Fruit fly (Drosophila melanogaster): ENCODE data around the gene Obp69a.

Obp69a gene

DNA sequence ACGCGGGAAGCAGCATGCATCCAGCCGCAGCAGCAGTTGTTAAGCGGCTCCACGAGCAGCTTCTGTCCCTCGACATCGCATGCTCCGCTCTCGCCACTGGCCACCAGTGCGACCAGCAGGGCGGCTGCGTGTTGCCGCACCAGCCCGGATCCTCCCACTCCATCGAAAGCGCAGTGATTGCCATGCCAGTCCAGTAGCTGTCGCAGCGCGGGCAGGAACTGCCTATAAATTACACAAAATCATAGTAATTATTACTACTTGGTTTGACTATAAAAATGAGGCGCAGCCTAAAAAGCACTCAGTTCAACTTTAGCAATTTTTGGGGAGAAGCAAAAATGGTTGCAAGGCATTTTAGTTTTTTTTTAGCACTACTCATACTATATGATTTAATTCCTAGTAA lies at the start of gene Obp69a:
Gene Obp69a (plus strand): TSS at position 301 of the 400 bp plus-strand sequence.
- TF ChIP-seq Pif1A (GFP tag; optimal IDR thresholded peaks at IDR 0.05) (no peak), D1 (tag; optimal IDR thresholded peaks at IDR 0.05) (no peak), CG8301 (tag; optimal IDR thresholded peaks at IDR 0.05) (no peak), Pif1B (GFP tag; optimal IDR thresholded peaks at IDR 0.05) (no peak), Ets98B (GFP tag; IDR thresholded peaks at IDR 0.05) (no peak), rn (GFP tag; IDR thresholded peaks at IDR 0.05) (no peak), CG17806 (tag; optimal IDR thresholded peaks at IDR 0.05) (no peak), gl (tag; optimal IDR thresholded peaks at IDR 0.05) (no peak), CG12605 (GFP tag; IDR thresholded peaks at IDR 0.05) (no peak), CG9948 (tag; optimal IDR thresholded peaks at IDR 0.05) (no peak), CG4496 (GFP tag; IDR thresholded peaks at IDR 0.05) (no peak), CG8159 (tag; optimal IDR thresholded peaks at IDR 0.05) (no peak), CG32121 (GFP tag; IDR thresholded peaks at IDR 0.05) (no peak), CG10348 (GFP tag; IDR thresholded peaks at IDR 0.05) (no peak), EcR (GFP tag; optimal IDR thresholded peaks at IDR 0.05) (no peak)

dm6 chr3L:12350307-12350706 lies 45.7 kb upstream of the Obp69a start:
- TF ChIP-seq CG12605 (GFP tag; IDR thresholded peaks at IDR 0.05) (no peak), Pif1B (GFP tag; optimal IDR thresholded peaks at IDR 0.05) (no peak), Ets98B (GFP tag; IDR thresholded peaks at IDR 0.05) (no peak), fd96Ca (GFP tag; IDR thresholded peaks at IDR 0.05) (no peak), gl (tag; optimal IDR thresholded peaks at IDR 0.05) (no peak), Pif1A (GFP tag; optimal IDR thresholded peaks at IDR 0.05) (no peak), CG14655 (GFP tag; optimal IDR thresholded peaks at IDR 0.05) (no peak), CG10348 (GFP tag; IDR thresholded peaks at IDR 0.05) (no peak), CG4496 (GFP tag; IDR thresholded peaks at IDR 0.05) (no peak), CG32121 (GFP tag; IDR thresholded peaks at IDR 0.05) (no peak), CG8301 (tag; optimal IDR thresholded peaks at IDR 0.05) (no peak), EcR (GFP tag; optimal IDR thresholded peaks at IDR 0.05) (no peak), rn (GFP tag; IDR thresholded peaks at IDR 0.05) (no peak)

DNA sequence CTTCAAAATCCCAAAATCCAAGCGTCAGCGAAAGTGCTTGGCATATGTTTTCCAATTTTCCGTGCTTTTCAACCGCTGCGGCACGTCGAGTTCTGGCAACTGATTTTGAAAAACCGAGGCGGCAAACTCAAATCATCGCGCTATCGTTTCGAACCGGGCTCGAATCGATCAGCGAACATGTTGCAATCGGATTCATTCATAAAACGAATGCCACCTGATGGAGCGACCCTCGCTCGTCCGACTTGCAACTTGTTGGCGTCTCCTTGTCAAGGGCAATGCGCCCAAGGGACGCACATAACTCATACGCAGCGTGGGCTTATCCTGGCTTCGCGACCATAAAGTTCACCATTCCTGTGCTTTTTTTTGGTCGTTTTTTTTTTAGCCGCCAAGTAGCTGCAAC lies 44.5 kb upstream of the Obp69a start, which contains the start of gene CrzR:
Gene CrzR (minus strand): TSS at position 105 of the 400 bp plus-strand sequence.
- TF ChIP-seq Pif1A (GFP tag; optimal IDR thresholded peaks at IDR 0.05) (no peak), CG34367 (tag; optimal IDR thresholded peaks at IDR 0.05) (no peak), CG4496 (GFP tag; IDR thresholded peaks at IDR 0.05) (no peak), CG32121 (GFP tag; IDR thresholded peaks at IDR 0.05) (no peak), rn (GFP tag; IDR thresholded peaks at IDR 0.05) (no peak), Ets98B (GFP tag; IDR thresholded peaks at IDR 0.05) (no peak), CG14655 (GFP tag; optimal IDR thresholded peaks at IDR 0.05) (no peak), Snoo (tag; optimal IDR thresholded peaks at IDR 0.05) (no peak), EcR (GFP tag; optimal IDR thresholded peaks at IDR 0.05) (no peak), CG8159 (tag; optimal IDR thresholded peaks at IDR 0.05) (no peak), CG12605 (GFP tag; IDR thresholded peaks at IDR 0.05) (no peak), CG13204 (GFP tag; optimal IDR thresholded peaks at IDR 0.05) (no peak), CG8301 (tag; optimal IDR thresholded peaks at IDR 0.05) (no peak), CG17806 (tag; optimal IDR thresholded peaks at IDR 0.05) (no peak), CG15710 (tag; optimal IDR thresholded peaks at IDR 0.05) (no peak), Pif1B (GFP tag; optimal IDR thresholded peaks at IDR 0.05) (no peak), CG10348 (GFP tag; IDR thresholded peaks at IDR 0.05) (no peak), D1 (tag; optimal IDR thresholded peaks at IDR 0.05) (no peak), fd96Ca (GFP tag; IDR thresholded peaks at IDR 0.05) (no peak), CG9948 (tag; optimal IDR thresholded peaks at IDR 0.05) (no peak)

dm6 chr3L:12363729-12364128 lies 32.2 kb upstream of the Obp69a start:
- no peak for TF ChIP-seq Pif1B (GFP tag; optimal IDR thresholded peaks at IDR 0.05)
- TF ChIP-seq CG17806 (tag; optimal IDR thresholded peaks at IDR 0.05) = no peak
- no peak for TF ChIP-seq CG15710 (tag; optimal IDR thresholded peaks at IDR 0.05)
- no peak for TF ChIP-seq CG32121 (GFP tag; IDR thresholded peaks at IDR 0.05)
- TF ChIP-seq CG34367 (tag; optimal IDR thresholded peaks at IDR 0.05) = no peak
- no peak for TF ChIP-seq CG9948 (tag; optimal IDR thresholded peaks at IDR 0.05)
- no peak for TF ChIP-seq CG12605 (GFP tag; IDR thresholded peaks at IDR 0.05)
- no peak for TF ChIP-seq CG8159 (tag; optimal IDR thresholded peaks at IDR 0.05)
- no peak for TF ChIP-seq CG13204 (GFP tag; optimal IDR thresholded peaks at IDR 0.05)
- no peak for TF ChIP-seq CG14655 (GFP tag; optimal IDR thresholded peaks at IDR 0.05)
- TF ChIP-seq Pif1A (GFP tag; optimal IDR thresholded peaks at IDR 0.05) = no peak
- TF ChIP-seq EcR (GFP tag; optimal IDR thresholded peaks at IDR 0.05) = no peak
- no peak for TF ChIP-seq rn (GFP tag; IDR thresholded peaks at IDR 0.05)
- no peak for TF ChIP-seq CG4496 (GFP tag; IDR thresholded peaks at IDR 0.05)
- no peak for TF ChIP-seq fd96Ca (GFP tag; IDR thresholded peaks at IDR 0.05)
- TF ChIP-seq CG8301 (tag; optimal IDR thresholded peaks at IDR 0.05) = no peak

dm6 chr3L:12374420-12374819 lies 21.6 kb upstream of the Obp69a start:
- no peak for TF ChIP-seq CG32121 (GFP tag; IDR thresholded peaks at IDR 0.05)
- no peak for TF ChIP-seq CG17806 (tag; optimal IDR thresholded peaks at IDR 0.05)
- no peak for TF ChIP-seq CG13204 (GFP tag; optimal IDR thresholded peaks at IDR 0.05)
- no peak for TF ChIP-seq CG34367 (tag; optimal IDR thresholded peaks at IDR 0.05)
- no peak for TF ChIP-seq CG9948 (tag; optimal IDR thresholded peaks at IDR 0.05)
- TF ChIP-seq CG15710 (tag; optimal IDR thresholded peaks at IDR 0.05) = no peak
- no peak for TF ChIP-seq CG4496 (GFP tag; IDR thresholded peaks at IDR 0.05)
- no peak for TF ChIP-seq CG14655 (GFP tag; optimal IDR thresholded peaks at IDR 0.05)
- no peak for TF ChIP-seq CG8159 (tag; optimal IDR thresholded peaks at IDR 0.05)
- no peak for TF ChIP-seq gl (tag; optimal IDR thresholded peaks at IDR 0.05)
- TF ChIP-seq Pif1A (GFP tag; optimal IDR thresholded peaks at IDR 0.05) = no peak
- TF ChIP-seq D1 (tag; optimal IDR thresholded peaks at IDR 0.05) = no peak
- no peak for TF ChIP-seq Snoo (tag; optimal IDR thresholded peaks at IDR 0.05)
- TF ChIP-seq CG8301 (tag; optimal IDR thresholded peaks at IDR 0.05) = no peak
- TF ChIP-seq EcR (GFP tag; optimal IDR thresholded peaks at IDR 0.05) = no peak
- no peak for TF ChIP-seq fd96Ca (GFP tag; IDR thresholded peaks at IDR 0.05)
- TF ChIP-seq CG12605 (GFP tag; IDR thresholded peaks at IDR 0.05) = no peak
- no peak for TF ChIP-seq CG10348 (GFP tag; IDR thresholded peaks at IDR 0.05)
- TF ChIP-seq Pif1B (GFP tag; optimal IDR thresholded peaks at IDR 0.05) = no peak

- TF ChIP-seq EcR (GFP tag; optimal IDR thresholded peaks at IDR 0.05) (no peak), CG14655 (GFP tag; optimal IDR thresholded peaks at IDR 0.05) (no peak), Pif1B (GFP tag; optimal IDR thresholded peaks at IDR 0.05) (no peak), gl (tag; optimal IDR thresholded peaks at IDR 0.05) (no peak), CG9948 (tag; optimal IDR thresholded peaks at IDR 0.05) (no peak), CG10348 (GFP tag; IDR thresholded peaks at IDR 0.05) (no peak), Pif1A (GFP tag; optimal IDR thresholded peaks at IDR 0.05) (no peak), CG34367 (tag; optimal IDR thresholded peaks at IDR 0.05) (no peak), CG17806 (tag; optimal IDR thresholded peaks at IDR 0.05) (no peak), fd96Ca (GFP tag; IDR thresholded peaks at IDR 0.05) (no peak), Ets98B (GFP tag; IDR thresholded peaks at IDR 0.05) (no peak), rn (GFP tag; IDR thresholded peaks at IDR 0.05) (no peak), Snoo (tag; optimal IDR thresholded peaks at IDR 0.05) (no peak), D1 (tag; optimal IDR thresholded peaks at IDR 0.05) (no peak), CG8301 (tag; optimal IDR thresholded peaks at IDR 0.05) (no peak), CG13204 (GFP tag; optimal IDR thresholded peaks at IDR 0.05) (no peak), CG15710 (tag; optimal IDR thresholded peaks at IDR 0.05) (no peak)
Observed at dm6 chr3L:12380592-12380991, 15.4 kb upstream of the Obp69a start.
